Worm (Caenorhabditis elegans): Measurements from ENCODE around the gene K08D8.11.

Gene K08D8.11

DNA sequence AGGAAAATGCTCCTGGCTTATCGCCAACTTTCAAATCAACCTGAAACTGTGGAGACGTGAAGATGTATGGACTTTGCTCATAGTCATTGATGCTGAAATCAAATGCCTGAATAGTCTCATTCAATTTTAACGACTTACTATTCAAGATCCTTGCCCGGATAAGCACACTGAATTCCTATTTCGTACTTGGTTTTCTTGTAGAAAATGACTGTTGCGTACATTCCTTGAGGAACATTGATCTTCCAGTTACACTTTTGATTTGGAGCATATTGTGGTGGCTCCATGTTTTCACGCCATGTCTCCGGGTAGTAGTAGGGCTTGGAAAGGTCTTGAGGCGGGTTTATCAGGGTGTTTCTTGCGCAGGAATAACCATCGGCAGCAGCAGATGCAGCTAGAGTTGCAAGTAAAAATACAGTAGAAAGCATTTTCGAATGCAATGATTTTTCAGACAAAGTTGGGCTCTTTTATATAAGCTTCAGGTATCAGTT is 19.5 kb downstream of the K08D8.11 start, which contains the start of gene irg-6:
TSS of gene irg-6 (minus strand) at position 438 of the 488 bp plus-strand sequence.
- no peak for TF ChIP-seq C04F5.9 (tag; optimal IDR thresholded peaks at IDR 0.05)
- TF ChIP-seq nhr-85 (tag): peak; percentile 0

DNA sequence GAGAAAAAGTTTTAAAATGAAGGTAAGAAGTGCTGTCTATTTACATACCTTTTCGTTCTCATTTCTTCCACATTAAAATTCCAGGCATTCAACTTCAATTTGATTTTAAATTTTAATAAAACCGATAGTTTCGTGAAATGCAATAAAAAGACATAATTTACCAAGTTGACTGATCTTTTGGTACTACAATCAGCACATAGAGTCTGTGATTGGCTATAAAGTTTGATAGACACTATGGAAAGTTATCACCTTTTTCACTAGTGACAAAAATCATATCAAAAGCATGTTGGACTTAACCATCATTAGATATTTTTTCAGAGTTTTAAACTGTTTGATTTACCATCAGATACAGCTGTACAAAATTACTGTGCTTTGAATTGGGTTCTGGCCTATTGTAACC is 20.4 kb downstream of the K08D8.11 start, which contains the start of gene srz-15:
TSS of gene srz-15 (plus strand) at position 301 of the 400 bp plus-strand sequence.
- no peak for TF ChIP-seq pax-3 (tag; optimal IDR thresholded peaks at IDR 0.05)
- TF ChIP-seq ceh-88 (GFP tag; IDR thresholded peaks at IDR 0.05): no peak
- TF ChIP-seq elt-3 (tag; optimal IDR thresholded peaks at IDR 0.05): no peak
- TF ChIP-seq ces-1 (GFP tag; optimal IDR thresholded peaks at IDR 0.05): no peak

DNA sequence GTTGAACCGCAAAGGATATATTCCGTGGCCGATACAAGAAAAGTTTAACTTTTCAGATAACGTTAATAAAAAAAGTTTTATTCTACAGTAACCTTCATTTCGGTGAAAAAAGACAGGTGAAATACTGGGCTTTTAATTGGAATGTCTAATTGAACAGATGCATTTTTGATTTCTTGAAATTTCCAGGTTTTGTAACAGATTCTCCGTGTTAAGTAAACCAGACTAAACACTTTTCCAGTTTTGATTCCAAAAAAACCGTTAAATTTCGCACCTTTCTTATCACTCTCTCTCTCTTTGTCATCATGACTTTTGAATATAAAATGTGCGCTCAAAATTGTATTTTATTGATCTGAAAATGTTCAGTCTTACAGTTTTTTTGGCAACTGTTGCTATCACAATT is 23.2 kb downstream of the K08D8.11 start, which contains the start of gene C32H11.3:
TSS of gene C32H11.3 (plus strand) at position 301 of the 400 bp plus-strand sequence.
- TF ChIP-seq nhr-71 (tag; optimal IDR thresholded peaks at IDR 0.05): no peak
- no peak for TF ChIP-seq nhr-47 (tag; optimal IDR thresholded peaks at IDR 0.05)
- TF ChIP-seq zag-1 (tag; optimal IDR thresholded peaks at IDR 0.05): no peak
- peak; percentile 46 for TF ChIP-seq hlh-4 (tag; optimal IDR thresholded peaks at IDR 0.05)

DNA sequence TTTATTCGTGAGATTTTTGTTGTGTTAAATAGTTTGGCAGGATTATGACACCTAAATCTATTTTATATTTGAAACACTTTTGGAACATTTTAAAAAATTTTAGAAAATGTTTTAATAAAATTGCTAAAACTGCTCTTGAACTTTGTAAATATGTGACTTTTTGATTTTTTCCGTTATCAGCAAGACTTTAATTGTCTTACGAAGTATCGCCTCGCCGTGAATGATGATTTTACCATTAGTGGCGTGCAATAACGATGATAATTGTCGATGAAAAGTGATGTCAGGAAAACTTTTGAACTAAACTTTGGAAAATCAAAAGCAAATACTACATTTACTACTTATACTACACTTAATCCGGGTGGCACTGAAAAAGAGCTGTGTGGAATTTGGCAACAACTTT is 25.5 kb downstream of the K08D8.11 start:
- TF ChIP-seq ceh-88 (GFP tag; IDR thresholded peaks at IDR 0.05): no peak
- TF ChIP-seq egl-27 (tag; optimal IDR thresholded peaks at IDR 0.05): no peak
- no peak for TF ChIP-seq pax-3 (tag; optimal IDR thresholded peaks at IDR 0.05)
- no peak for TF ChIP-seq nhr-237 (tag; optimal IDR thresholded peaks at IDR 0.05)
- no peak for TF ChIP-seq C34B4.2 (tag; optimal IDR thresholded peaks at IDR 0.05)
- no peak for TF ChIP-seq nhr-47 (tag; optimal IDR thresholded peaks at IDR 0.05)
- TF ChIP-seq nhr-71 (tag; optimal IDR thresholded peaks at IDR 0.05): no peak

DNA sequence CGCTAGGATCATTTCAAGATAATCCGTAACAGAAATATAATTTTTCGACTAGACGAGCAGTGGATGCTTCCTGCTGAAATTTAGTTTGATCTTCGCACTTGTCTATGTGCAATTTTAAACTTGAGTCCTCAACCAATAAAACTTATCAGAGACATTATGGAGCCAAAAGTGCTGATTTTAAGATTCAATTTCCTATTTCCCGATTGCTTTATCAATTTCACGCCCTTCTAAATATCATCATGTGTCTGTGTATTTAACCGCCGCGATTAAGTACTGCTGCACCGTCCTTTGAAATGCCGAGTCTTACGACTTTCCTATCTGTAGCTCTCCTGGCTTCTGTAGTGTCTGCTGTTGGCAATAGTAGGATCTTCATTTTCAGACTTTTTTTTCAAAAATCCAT is 25.9 kb downstream of the K08D8.11 start, which contains the start of gene C32H11.4:
TSS of gene C32H11.4 (plus strand) at position 238 of the 400 bp plus-strand sequence.
- TF ChIP-seq elt-2 (tag; optimal IDR thresholded peaks at IDR 0.05) (peak; percentile 89), irx-1 (tag; optimal IDR thresholded peaks at IDR 0.05) (no peak), C16A3.4 (tag; optimal IDR thresholded peaks at IDR 0.05) (no peak)

DNA sequence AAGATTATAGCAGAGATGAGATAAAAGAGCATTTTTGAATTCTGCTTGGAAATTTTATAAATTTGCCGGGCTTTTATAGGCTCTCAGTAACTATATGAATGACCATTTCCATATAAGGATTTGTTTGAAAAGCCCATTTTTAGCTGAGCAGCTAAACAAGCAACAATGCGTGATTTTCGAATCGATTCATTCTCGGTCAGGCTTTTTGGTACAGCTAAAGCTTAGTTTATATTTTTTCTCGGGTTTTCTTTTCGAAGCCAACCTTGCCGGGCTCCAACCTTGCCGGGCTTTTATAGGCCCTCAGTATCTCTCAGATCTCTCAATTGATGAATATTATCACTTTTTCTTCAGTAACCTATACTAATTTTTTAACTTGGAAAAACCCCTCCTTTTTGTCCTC is 29.2 kb downstream of the K08D8.11 start, which contains the start of gene srlf-4:
TSS of gene srlf-4 (minus strand) at position 101 of the 400 bp plus-strand sequence.
- no peak for TF ChIP-seq lin-14 (GFP tag; optimal IDR thresholded peaks at IDR 0.05)
- no peak for TF ChIP-seq ceh-82 (tag; optimal IDR thresholded peaks at IDR 0.05)
- TF ChIP-seq grh-1 (GFP tag; IDR thresholded peaks at IDR 0.05): no peak
- TF ChIP-seq sox-4 (tag; optimal IDR thresholded peaks at IDR 0.05): no peak
- no peak for TF ChIP-seq zip-4 (GFP tag; optimal IDR thresholded peaks at IDR 0.05)
- TF ChIP-seq alr-1 (tag; optimal IDR thresholded peaks at IDR 0.05; ENCODE audit: borderline replicate concordance): no peak
- TF ChIP-seq nhr-76 (tag; optimal IDR thresholded peaks at IDR 0.05): no peak
- no peak for TF ChIP-seq unc-30 (tag; optimal IDR thresholded peaks at IDR 0.05)
- TF ChIP-seq nhr-20 (tag; optimal IDR thresholded peaks at IDR 0.05): no peak
- no peak for TF ChIP-seq ama-1 (optimal IDR thresholded peaks at IDR 0.05)
- no peak for TF ChIP-seq nhr-12 (tag; optimal IDR thresholded peaks at IDR 0.05)
- no peak for TF ChIP-seq lir-3 (tag; optimal IDR thresholded peaks at IDR 0.05; ENCODE audit: poor library complexity)

DNA sequence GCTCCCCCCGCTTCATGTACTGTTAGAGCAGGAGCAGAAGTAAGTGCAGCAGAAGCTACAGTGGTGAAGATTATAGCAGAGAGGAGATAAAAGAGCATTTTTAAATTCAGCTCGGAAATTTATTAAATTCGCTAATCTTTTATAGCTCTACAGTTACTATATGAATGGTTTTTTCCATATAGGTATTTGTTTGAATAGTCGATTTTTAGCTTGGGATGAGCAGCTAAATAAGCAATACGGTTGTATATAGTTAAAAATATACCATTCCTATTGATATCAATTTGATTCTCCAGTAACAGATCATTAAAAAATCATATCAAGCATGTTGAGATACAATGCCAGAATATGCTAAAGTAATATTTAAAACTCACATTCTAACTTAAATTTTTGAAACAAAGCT is 31.5 kb downstream of the K08D8.11 start, which contains the start of gene srlf-5:
TSS of gene srlf-5 (minus strand) at position 101 of the 400 bp plus-strand sequence.
- TF ChIP-seq aha-1 (tag; optimal IDR thresholded peaks at IDR 0.05) (no peak), ceh-90 (tag; optimal IDR thresholded peaks at IDR 0.05) (no peak), pag-3 (tag; optimal IDR thresholded peaks at IDR 0.05; ENCODE audit: borderline replicate concordance, insufficient read depth) (no peak), fkh-10 (GFP tag; optimal IDR thresholded peaks at IDR 0.05) (no peak), C16A3.4 (tag; optimal IDR thresholded peaks at IDR 0.05) (no peak), lin-15B (tag; optimal IDR thresholded peaks at IDR 0.05) (no peak), nhr-11 (tag; optimal IDR thresholded peaks at IDR 0.05) (no peak), mep-1 (tag; optimal IDR thresholded peaks at IDR 0.05) (no peak)

Measured in whole organism, L1 larva.